Worm (Caenorhabditis elegans) whole organism, L4 larva: ENCODE data around the gene Y110A2AL.1.

Experiments
- F26F4.8 ChIP-seq: fragments of 200-800 bp; sonication (Bioruptor generic); conservative IDR thresholded peaks from 2 replicates; pipeline ENCODE4 v1.3.6; 2022; ENCODE audit warnings: missing genetic modification characterization, missing compliant biosample characterization
- F44E2.7 ChIP-seq: fragments of 200-800 bp; sonication (Bioruptor generic); IDR thresholded peaks from 2 replicates; pipeline ENCODE4 v2.1.2; 2022; ENCODE audit warnings: missing genetic modification characterization, missing compliant biosample characterization
- ZK546.5 ChIP-seq, 2 experiments: sonication (generic microtip); optimal IDR thresholded peaks; 2 replicates each; lab custom pipeline; 2017; ENCODE audit warnings: missing biosample characterization in 2 of 2, missing genetic modification characterization in 2 of 2
- nhr-28 ChIP-seq: fragments of 150-350 bp; optimal IDR thresholded peaks from 2 replicates; lab custom pipeline; 2014; ENCODE audit warnings: missing biosample characterization, missing genetic modification characterization
- unc-39 ChIP-seq: sonication (generic microtip); optimal IDR thresholded peaks from 2 replicates; lab custom pipeline; 2017; ENCODE audit warnings: missing biosample characterization, missing genetic modification characterization
- unc-62 ChIP-seq, 3 experiments: fragments of 150-350 bp in 1 of 3; sonication (generic microtip); optimal IDR thresholded peaks in 2 of 3; peaks in 1 of 3; 1 replicate in 1 of 3; 2 replicates in 2 of 3; lab custom pipeline; 2014 to 2017; ENCODE audit warnings: missing biosample characterization in 3 of 3, missing genetic modification characterization in 3 of 3, missing genetic modification reagents in 3 of 3, missing genotype in 1 of 3

DNA sequence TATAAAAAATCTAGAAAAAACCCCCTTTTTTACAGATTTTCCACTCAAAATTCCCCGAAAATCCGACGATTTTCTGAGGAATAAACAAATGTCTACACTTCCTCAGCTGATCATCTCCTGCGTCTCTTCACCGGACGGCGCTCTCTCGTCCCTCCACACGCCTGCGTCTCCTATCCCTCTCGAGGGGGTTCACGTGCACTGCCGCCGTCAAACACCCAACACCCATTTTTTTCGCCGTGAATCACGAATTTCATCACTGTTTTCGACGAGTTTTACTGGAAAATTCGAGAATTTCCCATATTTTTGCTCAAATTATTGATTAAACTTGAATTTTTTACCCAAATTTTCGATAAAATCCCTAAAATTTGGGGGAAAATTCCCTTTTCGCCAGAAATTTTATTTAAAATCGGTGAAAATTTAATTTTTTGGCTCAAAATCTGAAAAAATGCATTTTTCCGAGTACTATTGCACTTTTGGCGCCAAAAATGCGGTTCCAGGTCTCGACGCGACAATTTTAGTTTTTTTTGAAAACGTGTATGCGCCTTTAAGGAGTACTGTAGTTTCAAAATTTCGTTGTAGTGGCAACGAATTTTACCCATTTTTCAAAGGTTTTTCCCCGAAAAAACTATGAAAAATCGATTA is 46.0 kb downstream of the Y110A2AL.1 start:
- peak in 1 of 2 experiments; percentile 87 for TF ChIP-seq unc-62 (GFP tag; optimal IDR thresholded peaks at IDR 0.05 in 1 of 2; lab: Kevin White, UChicago)
- no peak for TF ChIP-seq unc-62 (tag; optimal IDR thresholded peaks at IDR 0.05; lab: Kevin White, UChicago)
- no peak for TF ChIP-seq F26F4.8 (GFP tag; lab: Robert Waterston, UW)
- TF ChIP-seq unc-39 (tag; lab: Kevin White, UChicago), result no peak
- TF ChIP-seq F44E2.7 (GFP tag; lab: Robert Waterston, UW), result no peak
- TF ChIP-seq ZK546.5 (tag; optimal IDR thresholded peaks at IDR 0.05; lab: Kevin White, UChicago), result no peak
- TF ChIP-seq nhr-28, result peak; percentile 14
